Worm (Caenorhabditis elegans): ENCODE data around the gene maph-9.

maph-9 gene

DNA sequence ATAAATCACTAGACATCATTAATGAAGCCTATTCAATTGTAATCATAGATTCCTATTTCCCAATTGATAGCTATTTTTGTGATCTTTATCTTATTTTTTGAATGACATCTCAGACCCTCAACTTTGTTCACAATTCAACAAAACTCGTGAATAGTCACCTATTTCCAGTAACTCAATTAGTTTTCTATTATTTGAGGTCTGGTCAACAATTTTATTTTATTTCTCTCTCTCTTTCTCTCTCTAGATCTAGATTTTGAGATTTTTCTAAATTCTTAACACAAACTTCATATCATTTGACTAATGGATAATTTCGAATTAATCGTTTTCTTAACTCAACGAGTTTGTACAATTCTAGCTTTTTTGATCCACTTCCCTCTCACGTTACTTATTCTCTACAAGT is 17.1 kb downstream of the maph-9 start, which contains the start of gene str-1:
str-1 (plus strand) TSS at position 301 of the 400 bp plus-strand sequence.
- no peak for TF ChIP-seq pha-2 (tag; optimal IDR thresholded peaks at IDR 0.05)
- no peak for TF ChIP-seq unc-42 (tag; optimal IDR thresholded peaks at IDR 0.05)
- TF ChIP-seq fax-1 (tag; optimal IDR thresholded peaks at IDR 0.05), result no peak
- no peak for TF ChIP-seq C38D4.7 (GFP tag; optimal IDR thresholded peaks at IDR 0.05)
- TF ChIP-seq sdc-2 (tag; optimal IDR thresholded peaks at IDR 0.05), result no peak
- TF ChIP-seq sox-4 (tag; optimal IDR thresholded peaks at IDR 0.05), result no peak
- no peak for TF ChIP-seq tbx-2 (tag; optimal IDR thresholded peaks at IDR 0.05)
- no peak for TF ChIP-seq ets-4 (tag; optimal IDR thresholded peaks at IDR 0.05)
- TF ChIP-seq nhr-232 (tag; optimal IDR thresholded peaks at IDR 0.05), result no peak
- TF ChIP-seq ceh-2 (tag; optimal IDR thresholded peaks at IDR 0.05), result no peak
- TF ChIP-seq nhr-11 (tag; optimal IDR thresholded peaks at IDR 0.05), result no peak
- TF ChIP-seq syd-9 (tag; optimal IDR thresholded peaks at IDR 0.05), result no peak
- TF ChIP-seq ahr-1 (tag; optimal IDR thresholded peaks at IDR 0.05), result no peak
- TF ChIP-seq pqm-1 (tag; optimal IDR thresholded peaks at IDR 0.05), result no peak
- no peak for TF ChIP-seq pros-1 (tag; optimal IDR thresholded peaks at IDR 0.05)
- TF ChIP-seq ztf-16 (tag; optimal IDR thresholded peaks at IDR 0.05), result no peak
- TF ChIP-seq ceh-45 (GFP tag; IDR thresholded peaks at IDR 0.05), result no peak
- no peak for TF ChIP-seq ceh-14 (tag; optimal IDR thresholded peaks at IDR 0.05)
- TF ChIP-seq hlh-30 (tag; optimal IDR thresholded peaks at IDR 0.05; ENCODE audit: insufficient read depth), result no peak
- TF ChIP-seq sox-2 (GFP tag; IDR thresholded peaks at IDR 0.05), result no peak

DNA sequence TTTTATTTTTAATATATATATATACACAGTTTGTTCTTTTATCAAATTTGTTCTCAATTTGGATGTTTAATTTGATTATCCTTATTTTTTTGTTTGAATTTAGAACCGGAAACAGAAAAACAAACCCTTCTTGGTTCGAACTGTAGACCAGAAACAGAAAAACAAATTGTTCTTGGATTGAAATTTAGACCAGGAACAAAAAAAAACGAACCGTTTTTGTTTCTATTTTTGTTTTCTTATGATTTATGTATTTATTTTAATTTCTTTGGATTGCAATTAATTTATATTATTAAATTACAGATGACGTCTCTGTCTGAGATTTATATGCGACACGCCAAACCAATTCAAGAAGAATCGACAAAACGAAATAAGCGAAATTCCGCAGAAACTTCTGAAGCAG is 18.9 kb downstream of the maph-9 start, which contains the start of gene C42D4.19:
C42D4.19 (plus strand) TSS at position 301 of the 400 bp plus-strand sequence.
- TF ChIP-seq ceh-30 (tag; optimal IDR thresholded peaks at IDR 0.05) (no peak), ceh-14 (tag; optimal IDR thresholded peaks at IDR 0.05) (no peak), che-1 (tag; optimal IDR thresholded peaks at IDR 0.05) (no peak), fkh-6 (tag; optimal IDR thresholded peaks at IDR 0.05) (no peak), npax-4 (tag; optimal IDR thresholded peaks at IDR 0.05) (no peak), odd-2 (tag; optimal IDR thresholded peaks at IDR 0.05) (no peak), unc-55 (GFP tag; optimal IDR thresholded peaks at IDR 0.05) (no peak), C38D4.7 (GFP tag; optimal IDR thresholded peaks at IDR 0.05) (no peak), sox-4 (tag; optimal IDR thresholded peaks at IDR 0.05) (no peak), fax-1 (tag; optimal IDR thresholded peaks at IDR 0.05) (no peak), ceh-18 (tag; optimal IDR thresholded peaks at IDR 0.05) (no peak), fkh-10 (GFP tag; optimal IDR thresholded peaks at IDR 0.05) (no peak), ets-4 (tag; optimal IDR thresholded peaks at IDR 0.05) (no peak), C08G9.2 (tag; optimal IDR thresholded peaks at IDR 0.05) (no peak), ceh-31 (tag; optimal IDR thresholded peaks at IDR 0.05) (no peak)

DNA sequence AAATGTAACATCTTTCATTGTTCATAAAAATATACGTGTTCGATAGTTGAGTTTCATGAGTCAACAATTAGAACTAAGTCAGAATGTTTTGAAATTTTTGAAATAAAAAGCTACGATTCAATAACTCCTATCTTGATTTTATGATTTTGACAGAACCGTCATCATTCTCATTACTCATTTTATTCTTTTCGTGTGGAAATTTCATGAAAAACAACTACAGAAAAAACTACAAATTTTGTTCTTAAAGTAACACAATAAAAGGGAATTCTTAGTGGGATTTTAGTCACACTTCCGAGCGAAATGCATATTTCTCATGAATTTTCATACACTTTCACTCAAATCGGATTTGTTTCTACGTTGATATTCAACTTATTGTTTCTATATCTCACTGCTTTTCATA is 20.5 kb downstream of the maph-9 start, which contains the start of gene str-44:
str-44 (plus strand) TSS at position 301 of the 400 bp plus-strand sequence.
- TF ChIP-seq sox-2 (GFP tag; IDR thresholded peaks at IDR 0.05) (no peak), che-1 (tag; optimal IDR thresholded peaks at IDR 0.05) (no peak), pha-2 (tag; optimal IDR thresholded peaks at IDR 0.05) (no peak), dmd-4 (tag; optimal IDR thresholded peaks at IDR 0.05; ENCODE audit: borderline replicate concordance) (no peak), fax-1 (tag; optimal IDR thresholded peaks at IDR 0.05) (no peak), Y22D7AL.16 (tag; optimal IDR thresholded peaks at IDR 0.05) (no peak), ceh-34 (tag; optimal IDR thresholded peaks at IDR 0.05) (no peak), ahr-1 (tag; optimal IDR thresholded peaks at IDR 0.05) (no peak), ceh-9 (tag; optimal IDR thresholded peaks at IDR 0.05) (no peak), ref-2 (tag; optimal IDR thresholded peaks at IDR 0.05) (no peak), pros-1 (tag; optimal IDR thresholded peaks at IDR 0.05) (no peak), zip-5 (tag; optimal IDR thresholded peaks at IDR 0.05) (no peak), C08G9.2 (tag; optimal IDR thresholded peaks at IDR 0.05) (no peak), dve-1 (tag; optimal IDR thresholded peaks at IDR 0.05) (no peak), sdc-2 (tag; optimal IDR thresholded peaks at IDR 0.05) (no peak)

DNA sequence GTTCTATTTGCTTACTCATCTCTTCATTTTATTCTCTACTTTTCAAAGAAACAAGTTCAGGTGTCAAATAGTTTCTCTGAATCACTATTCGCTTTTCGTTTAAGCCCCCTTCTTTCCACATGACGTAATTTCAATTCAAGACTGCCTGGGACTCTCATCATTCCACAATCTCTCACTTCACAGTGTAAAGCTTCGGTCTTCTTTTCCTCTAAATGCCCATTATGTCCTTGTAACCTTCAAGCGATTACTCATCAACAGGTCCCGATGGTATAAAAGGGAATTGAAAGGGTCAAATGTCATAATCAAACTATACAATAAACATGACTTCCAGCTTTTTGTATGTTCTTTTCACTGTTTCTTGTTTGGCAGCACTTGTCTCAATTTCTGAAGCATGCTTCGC is 22.5 kb downstream of the maph-9 start, which contains the start of gene C42D4.3:
C42D4.3 (plus strand) TSS at position 298 of the 400 bp plus-strand sequence.
- TF ChIP-seq fax-1 (tag; optimal IDR thresholded peaks at IDR 0.05) (no peak), unc-86 (tag; optimal IDR thresholded peaks at IDR 0.05) (no peak), ets-4 (tag; optimal IDR thresholded peaks at IDR 0.05) (no peak), zip-5 (tag; optimal IDR thresholded peaks at IDR 0.05) (no peak), pqm-1 (tag; optimal IDR thresholded peaks at IDR 0.05) (no peak), pax-1 (tag; optimal IDR thresholded peaks at IDR 0.05) (no peak), pat-9 (tag; optimal IDR thresholded peaks at IDR 0.05) (no peak), pha-2 (tag; optimal IDR thresholded peaks at IDR 0.05) (no peak), ama-1 (optimal IDR thresholded peaks at IDR 0.05) (no peak), T23F11.4 (GFP tag; optimal IDR thresholded peaks at IDR 0.05) (no peak), ceh-19 (GFP tag; optimal IDR thresholded peaks at IDR 0.05) (no peak), sox-2 (GFP tag; IDR thresholded peaks at IDR 0.05) (no peak), K09A11.1 (tag; optimal IDR thresholded peaks at IDR 0.05; ENCODE audit: insufficient read depth) (no peak), elt-2 (tag; optimal IDR thresholded peaks at IDR 0.05) (no peak), unc-42 (tag; optimal IDR thresholded peaks at IDR 0.05) (no peak), syd-9 (tag; optimal IDR thresholded peaks at IDR 0.05) (no peak), ceh-9 (tag; optimal IDR thresholded peaks at IDR 0.05) (no peak), pros-1 (tag; optimal IDR thresholded peaks at IDR 0.05) (no peak), dve-1 (tag; optimal IDR thresholded peaks at IDR 0.05) (no peak), madf-2 (tag; optimal IDR thresholded peaks at IDR 0.05) (no peak)
